Worm (Caenorhabditis elegans) whole organism, L4 larva: ENCODE measurements around the gene mip-2.

ENCODE experiments used
- F26F4.8 ChIP-seq: fragments of 200-800 bp; sonication (Bioruptor generic); conservative IDR thresholded peaks from 2 replicates; pipeline ENCODE4 v1.3.6; 2022; ENCODE audit warnings: missing genetic modification characterization, missing compliant biosample characterization
- R02D3.7 ChIP-seq: fragments of 150-350 bp; sonication (generic microtip); optimal IDR thresholded peaks from 3 replicates; lab custom pipeline; 2014; ENCODE audit warnings: missing biosample characterization, missing genetic modification characterization
- T20F7.1 ChIP-seq: fragments of 200-800 bp; sonication (Bioruptor generic); optimal IDR thresholded peaks from 2 replicates; lab custom pipeline; 2018; ENCODE audit warnings: mild to moderate bottlenecking, missing genetic modification characterization, missing compliant biosample characterization
- Y105C5A.15 ChIP-seq: fragments of 200-800 bp; sonication (Bioruptor generic); IDR thresholded peaks from 2 replicates; pipeline ENCODE4 v1.3.6; 2022; ENCODE audit warnings: missing genetic modification characterization, missing compliant biosample characterization
- Y48G9A.11 ChIP-seq: fragments of 200-800 bp; sonication (Bioruptor generic); IDR thresholded peaks from 2 replicates; pipeline ENCODE4 v1.3.6; 2022; ENCODE audit warnings: missing genetic modification reagents, missing genetic modification characterization, missing compliant biosample characterization
- Y5F2A.4 ChIP-seq: fragments of 200-800 bp; sonication (Bioruptor generic); optimal IDR thresholded peaks from 2 replicates; lab custom pipeline; 2018; ENCODE audit warnings: mild to moderate bottlenecking, missing genetic modification characterization, missing compliant biosample characterization
- ZK337.2 ChIP-seq: fragments of 200-800 bp; sonication (Bioruptor generic); IDR thresholded peaks from 2 replicates; pipeline ENCODE4 v1.3.6; 2022; ENCODE audit warnings: missing genetic modification reagents, missing genetic modification characterization, missing compliant biosample characterization
- aha-1 ChIP-seq: fragments of 150-350 bp; peaks from one replicate; lab custom pipeline; 2014; ENCODE audit warnings: missing biosample characterization, missing genetic modification characterization
- arid-1 ChIP-seq: fragments of 200-800 bp; sonication (Bioruptor generic); conservative IDR thresholded peaks from 2 replicates; pipeline ENCODE4 v1.3.6; 2022; ENCODE audit warnings: missing genetic modification reagents, missing genetic modification characterization, missing compliant biosample characterization
- attf-4 ChIP-seq: sonication (generic microtip); optimal IDR thresholded peaks from 3 replicates; lab custom pipeline; 2017; ENCODE audit warnings: missing biosample characterization, missing genetic modification characterization
- ceh-20 ChIP-seq: fragments of 200-800 bp; sonication (Bioruptor generic); IDR thresholded peaks from 2 replicates; pipeline ENCODE4 v1.3.6; 2022; ENCODE audit warnings: missing genetic modification reagents, missing genetic modification characterization, missing compliant biosample characterization
- ceh-28 ChIP-seq: fragments of 150-350 bp; optimal IDR thresholded peaks from 2 replicates; lab custom pipeline; 2014; ENCODE audit warnings: missing biosample characterization, missing genetic modification reagents, missing genetic modification characterization
- cey-2 ChIP-seq: sonication (generic microtip); optimal IDR thresholded peaks from 3 replicates; lab custom pipeline; 2017; ENCODE audit warnings: missing genetic modification characterization, mild to moderate bottlenecking, missing compliant biosample characterization, antibody characterized with exemption, borderline replicate concordance; ENCODE audit not compliant: insufficient read depth
- ctbp-1 ChIP-seq: fragments of 200-800 bp; sonication (Bioruptor generic); IDR thresholded peaks from 2 replicates; pipeline ENCODE4 v1.3.6; 2022; ENCODE audit warnings: missing genetic modification reagents, missing genetic modification characterization, missing compliant biosample characterization
- daf-16 ChIP-seq, 3 experiments: sonication (generic microtip); optimal IDR thresholded peaks; 2 replicates each; lab custom pipeline; 2016 to 2017; ENCODE audit warnings: missing genetic modification characterization in 3 of 3, missing genetic modification reagents in 3 of 3, mild to moderate bottlenecking in 2 of 3, missing compliant biosample characterization in 2 of 3, missing biosample characterization in 1 of 3, moderate library complexity in 1 of 3
- daf-19 ChIP-seq: fragments of 200-800 bp; sonication (Bioruptor generic); conservative IDR thresholded peaks from 2 replicates; pipeline ENCODE4 v1.3.6; 2022; ENCODE audit warnings: missing genetic modification characterization, missing compliant biosample characterization
- daf-8 ChIP-seq: fragments of 200-800 bp; sonication (Bioruptor generic); IDR thresholded peaks from 2 replicates; pipeline ENCODE4 v1.3.6; 2022; ENCODE audit warnings: missing genetic modification characterization, missing compliant biosample characterization
- dmd-6 ChIP-seq: fragments of 200-800 bp; sonication (Bioruptor generic); IDR thresholded peaks from 2 replicates; pipeline ENCODE4 v1.3.6; 2022; ENCODE audit warnings: missing genetic modification reagents, missing genetic modification characterization, missing compliant biosample characterization
- dmd-9 ChIP-seq: fragments of 200-800 bp; sonication (Bioruptor generic); IDR thresholded peaks from 2 replicates; pipeline ENCODE4 v1.3.6; 2022; ENCODE audit warnings: missing genetic modification reagents, missing genetic modification characterization, missing compliant biosample characterization
- fos-1 ChIP-seq: fragments of 150-350 bp; optimal IDR thresholded peaks from 2 replicates; lab custom pipeline; 2014; ENCODE audit warnings: missing biosample characterization, missing genetic modification characterization
- gei-8 ChIP-seq: fragments of 200-800 bp; sonication (Bioruptor generic); optimal IDR thresholded peaks from 2 replicates; lab custom pipeline; 2018; ENCODE audit warnings: mild to moderate bottlenecking, missing genetic modification characterization, missing compliant biosample characterization
- lin-13 ChIP-seq: fragments of 150-350 bp; optimal IDR thresholded peaks from 2 replicates; lab custom pipeline; 2014; ENCODE audit warnings: missing biosample characterization, missing genetic modification reagents, missing genetic modification characterization
- lin-38 ChIP-seq: fragments of 200-800 bp; sonication (Bioruptor generic); IDR thresholded peaks from 2 replicates; pipeline ENCODE4 v1.3.6; 2022; ENCODE audit warnings: missing genetic modification reagents, missing genetic modification characterization, missing compliant biosample characterization
- madf-9 ChIP-seq: fragments of 200-800 bp; sonication (Bioruptor generic); conservative IDR thresholded peaks from 2 replicates; pipeline ENCODE4 v1.3.6; 2022; ENCODE audit warnings: missing genetic modification reagents, missing genetic modification characterization, missing compliant biosample characterization
- mdl-1 ChIP-seq, 2 experiments: fragments of 150-350 bp in 1 of 2; sonication (generic microtip) in 1 of 2; optimal IDR thresholded peaks; 2 replicates each; lab custom pipeline; 2014 to 2017; ENCODE audit warnings: missing biosample characterization in 2 of 2, missing genetic modification characterization in 2 of 2
- mdt-29 ChIP-seq: fragments of 200-800 bp; sonication (Bioruptor generic); IDR thresholded peaks from 2 replicates; pipeline ENCODE4 v1.3.6; 2022; ENCODE audit warnings: missing genetic modification reagents, missing genetic modification characterization, missing compliant biosample characterization
- mes-2 ChIP-seq: sonication (generic microtip); optimal IDR thresholded peaks from 2 replicates; lab custom pipeline; 2016; ENCODE audit warnings: missing genotype, mild to moderate bottlenecking, missing genetic modification characterization, missing compliant biosample characterization; ENCODE audit not compliant: poor library complexity, severe bottlenecking
- nhr-11 ChIP-seq: fragments of 150-350 bp; optimal IDR thresholded peaks from 2 replicates; lab custom pipeline; 2014; ENCODE audit warnings: missing biosample characterization, missing genetic modification characterization
- nhr-25 ChIP-seq: sonication (generic microtip); optimal IDR thresholded peaks from 2 replicates; lab custom pipeline; 2017; ENCODE audit warnings: missing genetic modification characterization, mild to moderate bottlenecking, missing compliant biosample characterization, antibody characterized with exemption, moderate library complexity, borderline replicate concordance; ENCODE audit not compliant: insufficient read depth
- nhr-42 ChIP-seq: fragments of 200-800 bp; sonication (Bioruptor generic); IDR thresholded peaks from 2 replicates; pipeline ENCODE4 v1.3.6; 2022; ENCODE audit warnings: missing genetic modification characterization, missing compliant biosample characterization
- nhr-48 ChIP-seq: sonication (generic microtip); optimal IDR thresholded peaks from 2 replicates; lab custom pipeline; 2016; ENCODE audit warnings: mild to moderate bottlenecking, missing genetic modification characterization, missing compliant biosample characterization
- nhr-76 ChIP-seq: fragments of 150-350 bp; optimal IDR thresholded peaks from 2 replicates; lab custom pipeline; 2014; ENCODE audit warnings: missing biosample characterization, missing genetic modification characterization
- pha-4 ChIP-seq, 2 experiments: fragments of 150-350 bp in 1 of 2; fragments of 200-800 bp in 1 of 2; sonication (Bioruptor generic) in 1 of 2; IDR thresholded peaks in 1 of 2; optimal IDR thresholded peaks in 1 of 2; 2 replicates each; pipeline versions ENCODE4 v1.3.6 to Lab custom; 2014 to 2022; ENCODE audit warnings: missing genetic modification characterization in 2 of 2, missing genetic modification reagents in 2 of 2, missing biosample characterization in 1 of 2, missing compliant biosample characterization in 1 of 2
- php-3 ChIP-seq: fragments of 200-800 bp; sonication (Bioruptor generic); IDR thresholded peaks from 2 replicates; pipeline ENCODE4 v1.3.6; 2022; ENCODE audit warnings: missing genetic modification reagents, missing genetic modification characterization, missing compliant biosample characterization
- pqm-1 ChIP-seq: sonication (generic microtip); optimal IDR thresholded peaks from 2 replicates; lab custom pipeline; 2017; ENCODE audit warnings: missing biosample characterization, missing genetic modification characterization
- rbr-2 ChIP-seq: sonication (generic microtip); optimal IDR thresholded peaks from 2 replicates; lab custom pipeline; 2016; ENCODE audit warnings: missing genotype, missing genetic modification characterization, missing compliant biosample characterization
- saeg-2 ChIP-seq: fragments of 200-800 bp; sonication (Bioruptor generic); IDR thresholded peaks from 2 replicates; pipeline ENCODE4 v1.3.6; 2022; ENCODE audit warnings: missing genetic modification reagents, missing genetic modification characterization, missing compliant biosample characterization
- set-16 ChIP-seq: fragments of 200-800 bp; sonication (Bioruptor generic); IDR thresholded peaks from 2 replicates; pipeline ENCODE4 v1.3.6; 2022; ENCODE audit warnings: missing genetic modification reagents, missing genetic modification characterization, missing compliant biosample characterization
- snpc-1.2 ChIP-seq: fragments of 200-800 bp; sonication (Bioruptor generic); IDR thresholded peaks from 2 replicates; pipeline ENCODE4 v1.3.6; 2022; ENCODE audit warnings: missing genetic modification reagents, missing genetic modification characterization, missing compliant biosample characterization
- vab-7 ChIP-seq: fragments of 200-800 bp; sonication (Bioruptor generic); IDR thresholded peaks from 2 replicates; pipeline ENCODE4 v1.3.6; 2022; ENCODE audit warnings: missing genetic modification reagents, missing genetic modification characterization, missing compliant biosample characterization
- zip-2 ChIP-seq: fragments of 150-350 bp; optimal IDR thresholded peaks from 2 replicates; lab custom pipeline; 2014; ENCODE audit warnings: missing biosample characterization, missing genetic modification characterization
- ztf-11 ChIP-seq: fragments of 150-350 bp; optimal IDR thresholded peaks from 2 replicates; lab custom pipeline; 2014; ENCODE audit warnings: missing biosample characterization, missing genetic modification characterization
- ztf-7 ChIP-seq: fragments of 150-350 bp; optimal IDR thresholded peaks from 2 replicates; lab custom pipeline; 2014; ENCODE audit warnings: missing biosample characterization, missing genetic modification characterization

The mip-2 gene

DNA sequence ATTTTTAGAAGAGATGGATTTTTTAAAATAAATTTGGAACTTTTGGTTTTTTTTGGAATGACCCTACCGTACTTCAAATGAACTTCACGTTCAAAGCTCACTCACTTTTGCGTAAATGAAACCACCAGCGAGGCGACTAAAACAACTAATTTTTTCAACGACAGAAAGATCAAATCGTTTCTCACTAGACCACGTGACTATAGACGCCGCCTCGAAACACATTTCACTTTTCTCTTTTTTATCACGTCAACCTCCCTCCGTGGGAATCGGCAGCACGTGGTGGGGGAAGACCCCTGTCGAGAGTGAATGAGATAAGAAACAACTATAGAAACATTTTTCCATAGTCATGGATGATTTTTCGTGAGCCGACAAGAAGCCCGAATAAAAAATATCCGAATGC, 14.5 kb downstream of the mip-2 start (continued):
- TF ChIP-seq lin-13 (GFP tag; lab: Kevin White, UChicago), result peak; percentile 75
- no peak for TF ChIP-seq ceh-28 (tag; lab: Kevin White, UChicago)
- no peak for TF ChIP-seq daf-8 (GFP tag; lab: Robert Waterston, UW)
- TF ChIP-seq ceh-20 (GFP tag; lab: Robert Waterston, UW), result peak; percentile 88
- peak; percentile 81 for TF ChIP-seq mdt-29 (GFP tag; lab: Robert Waterston, UW)
- peak; percentile 26; the same call in 1 of the 2 replicates for TF ChIP-seq ctbp-1
- TF ChIP-seq nhr-11 (tag; lab: Kevin White, UChicago), result peak; percentile 34
- peak; percentile 37 for TF ChIP-seq nhr-76 (tag; lab: Kevin White, UChicago)
- TF ChIP-seq rbr-2 (tag; lab: Kevin White, UChicago), result no peak
- no peak for TF ChIP-seq Y48G9A.11 (GFP tag; lab: Robert Waterston, UW)
- no peak for TF ChIP-seq R02D3.7 (tag; lab: Kevin White, UChicago)
- no peak for TF ChIP-seq arid-1 (GFP tag; lab: Robert Waterston, UW)
- TF ChIP-seq vab-7, result no peak
- peak; percentile 5 for TF ChIP-seq zip-2 (tag; lab: Kevin White, UChicago)
- peak; percentile 17; the same call in 1 of the 2 replicates for TF ChIP-seq set-16 (GFP tag; lab: Robert Waterston, UW)
- no peak for TF ChIP-seq Y5F2A.4
- TF ChIP-seq lin-38 (GFP tag; lab: Robert Waterston, UW), result 0 out of 2 replicates have a peak, but pooled peaks have one; percentile 33
- TF ChIP-seq ztf-11 (tag; lab: Kevin White, UChicago), result no peak
- TF ChIP-seq dmd-9 (GFP tag; lab: Robert Waterston, UW), result 0 out of 2 replicates have a peak, but pooled peaks have one; percentile 10
- 0 out of 2 replicates have a peak, but pooled peaks have one; percentile 12 for TF ChIP-seq saeg-2 (GFP tag; lab: Robert Waterston, UW)

DNA sequence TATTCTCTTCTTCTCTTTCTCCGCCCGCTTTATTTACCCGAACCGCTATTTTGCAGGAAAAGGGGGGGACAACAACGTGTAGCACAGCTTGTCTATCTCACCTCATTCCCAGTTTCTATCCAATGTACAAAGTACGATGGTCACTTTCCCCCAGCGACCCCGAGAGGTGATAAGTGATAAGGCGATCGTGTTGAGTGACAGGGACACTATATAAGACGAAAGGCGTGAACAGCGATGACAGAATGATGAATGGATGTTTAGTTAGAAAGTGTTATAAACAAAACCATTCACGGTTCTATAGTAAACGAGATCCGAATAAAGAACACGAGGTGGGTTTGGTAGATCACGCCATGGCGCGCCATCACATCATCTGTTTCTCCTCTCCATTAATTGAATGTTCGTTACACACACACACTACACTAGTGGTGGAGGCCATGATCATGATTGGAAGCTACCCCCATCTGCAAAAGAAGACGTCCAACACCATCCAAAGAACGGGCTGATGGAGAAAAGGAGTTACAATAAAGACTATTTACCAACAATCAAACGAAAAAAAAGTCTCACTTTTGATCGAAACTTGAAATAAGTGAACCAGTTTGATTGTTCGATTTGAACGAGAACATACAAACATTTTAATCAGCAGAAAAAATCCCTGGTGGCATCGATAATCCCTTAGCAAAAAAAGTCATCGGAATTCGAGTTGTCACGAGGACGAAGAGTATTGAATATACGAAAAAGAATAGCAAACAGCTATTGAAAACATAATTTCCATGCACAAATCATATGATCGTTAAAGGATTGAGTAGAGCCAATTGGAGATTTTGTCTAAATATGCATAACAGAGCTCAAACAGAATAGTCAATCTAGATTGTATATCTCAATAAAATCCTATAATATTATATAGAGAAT, 15.2 kb downstream of the mip-2 start:
- TF ChIP-seq ZK337.2 (GFP tag; lab: Robert Waterston, UW) (0 out of 2 replicates have a peak, but pooled peaks have one; percentile 2), pha-4 (GFP tag; IDR thresholded peaks at IDR 0.05; lab: Robert Waterston, UW) (peak; percentile 14), pha-4 (tag; optimal IDR thresholded peaks at IDR 0.05; lab: Kevin White, UChicago) (no peak), pqm-1 (tag; lab: Kevin White, UChicago) (peak; percentile 29), nhr-48 (tag; lab: Kevin White, UChicago) (peak; percentile 89), nhr-42 (GFP tag; lab: Robert Waterston, UW) (0 out of 2 replicates have a peak, but pooled peaks have one; percentile 32), daf-16 (GFP tag; optimal IDR thresholded peaks at IDR 0.05; lab: Kevin White, UChicago) (peak in 1 of 2 experiments; percentile 63), daf-16 (tag; optimal IDR thresholded peaks at IDR 0.05; lab: Kevin White, UChicago) (peak; percentile 91), Y5F2A.4 (peak; percentile 10), ztf-7 (no peak), mdl-1 (tag; optimal IDR thresholded peaks at IDR 0.05; lab: Kevin White, UChicago) (peak; percentile 72 to 93), F26F4.8 (GFP tag; lab: Robert Waterston, UW) (0 out of 2 replicates have a peak, but pooled peaks have one; percentile 6), mes-2 (tag; lab: Kevin White, UChicago) (peak; percentile 41), attf-4 (tag; lab: Kevin White, UChicago) (peak; percentile 34), nhr-11 (tag; lab: Kevin White, UChicago) (peak; percentile 3), rbr-2 (tag; lab: Kevin White, UChicago) (peak; percentile 1), Y105C5A.15 (GFP tag; lab: Robert Waterston, UW) (0 out of 2 replicates have a peak, but pooled peaks have one; percentile 44), fos-1 (tag; lab: Kevin White, UChicago) (no peak), lin-38 (GFP tag; lab: Robert Waterston, UW) (peak; percentile 6; the same call in 1 of the 2 replicates), cey-2 (tag; lab: Kevin White, UChicago) (peak; percentile 77), madf-9 (GFP tag; lab: Robert Waterston, UW) (no peak), daf-19 (GFP tag; lab: Robert Waterston, UW) (no peak), nhr-25 (tag; lab: Kevin White, UChicago) (peak; percentile 57), snpc-1.2 (GFP tag; lab: Robert Waterston, UW) (no peak), gei-8 (GFP tag; lab: Kevin White, UChicago) (peak; percentile 69), vab-7 (no peak), dmd-6 (GFP tag; lab: Robert Waterston, UW) (peak; percentile 86), php-3 (GFP tag; lab: Robert Waterston, UW) (peak; percentile 82), T20F7.1 (GFP tag; lab: Kevin White, UChicago) (peak; percentile 32), ceh-20 (GFP tag; lab: Robert Waterston, UW) (peak; percentile 57; the same call in 1 of the 2 replicates), ztf-11 (tag; lab: Kevin White, UChicago) (no peak), aha-1 (tag; lab: Kevin White, UChicago) (peak; percentile 99)
